Worm (Caenorhabditis elegans) whole organism, midembryonic: ENCODE results near the gene acy-1.
A peak's percentile ranks its signal among the peaks of the same experiment; 100 is the strongest.

Experiments
- T22C8.4 ChIP-seq: fragments of 200-800 bp; sonication (Bioruptor generic); IDR thresholded peaks from 2 replicates; pipeline ENCODE4 v1.3.6; 2022; ENCODE audit warnings: missing genetic modification characterization, missing compliant biosample characterization
- cog-1 ChIP-seq: sonication (generic microtip); optimal IDR thresholded peaks from 2 replicates; lab custom pipeline; 2016; ENCODE audit warnings: missing genetic modification characterization, missing compliant biosample characterization
- flt-1 ChIP-seq: fragments of 200-800 bp; sonication (Bioruptor generic); IDR thresholded peaks from 2 replicates; pipeline ENCODE4 v1.3.6; 2022; ENCODE audit warnings: missing genetic modification characterization, missing compliant biosample characterization
- klf-2 ChIP-seq: fragments of 200-800 bp; sonication (Bioruptor generic); conservative IDR thresholded peaks from 2 replicates; pipeline ENCODE4 v1.3.6; 2022; ENCODE audit warnings: missing genetic modification reagents, missing genetic modification characterization, missing compliant biosample characterization
- med-1 ChIP-seq: sonication (generic microtip); optimal IDR thresholded peaks from 2 replicates; lab custom pipeline; 2017; ENCODE audit warnings: missing genetic modification characterization, mild to moderate bottlenecking, missing compliant biosample characterization, antibody characterized with exemption, missing genetic modification reagents; ENCODE audit not compliant: insufficient read depth
- ref-1 ChIP-seq: fragments of 200-800 bp; sonication (Bioruptor generic); conservative IDR thresholded peaks from 2 replicates; pipeline ENCODE4 v1.3.6; 2022; ENCODE audit warnings: missing genetic modification reagents, missing genetic modification characterization, missing compliant biosample characterization
- tab-1 ChIP-seq: fragments of 200-800 bp; sonication (Bioruptor generic); IDR thresholded peaks from 2 replicates; pipeline ENCODE4 v1.3.6; 2022; ENCODE audit warnings: missing genetic modification characterization, missing compliant biosample characterization
- ztf-23 ChIP-seq: fragments of 200-800 bp; sonication (Bioruptor generic); IDR thresholded peaks from 2 replicates; pipeline ENCODE4 v1.3.6; 2022; ENCODE audit warnings: missing genetic modification reagents, missing genetic modification characterization, missing compliant biosample characterization
- ztf-29 ChIP-seq: fragments of 200-800 bp; sonication (Bioruptor generic); IDR thresholded peaks from 2 replicates; pipeline ENCODE4 v1.3.6; 2022; ENCODE audit warnings: missing genetic modification reagents, missing genetic modification characterization, missing compliant biosample characterization

acy-1 gene

ce11 chrIII:4721750-4722149, at the start of gene acy-1:
Gene acy-1 (plus strand): TSS chrIII:4722095.
- TF ChIP-seq cog-1 (peak; percentile 25), med-1 (GFP tag; lab: Kevin White, UChicago) (no peak)

ce11 chrIII:4677466-4677865, 44.4 kb upstream of the acy-1 start, which contains the start of gene srg-10:
Gene srg-10 (plus strand): TSS chrIII:4677766.
- TF ChIP-seq cog-1 (no peak), med-1 (GFP tag; lab: Kevin White, UChicago) (no peak), klf-2 (GFP tag; lab: Robert Waterston, UW) (no peak), flt-1 (GFP tag; lab: Robert Waterston, UW) (no peak), T22C8.4 (GFP tag; lab: Robert Waterston, UW) (no peak), ref-1 (no peak), ztf-23 (GFP tag; lab: Robert Waterston, UW) (no peak), ztf-29 (GFP tag; lab: Robert Waterston, UW) (no peak), tab-1 (GFP tag; lab: Robert Waterston, UW) (no peak)

ce11 chrIII:4679963-4680484, 41.9 kb upstream of the acy-1 start, which contains the start of gene srg-11:
Gene srg-11 (plus strand): TSS chrIII:4680013.
- no peak for TF ChIP-seq tab-1 (GFP tag; lab: Robert Waterston, UW)
- no peak for TF ChIP-seq ztf-29 (GFP tag; lab: Robert Waterston, UW)
- no peak for TF ChIP-seq T22C8.4 (GFP tag; lab: Robert Waterston, UW)
- no peak for TF ChIP-seq cog-1

ce11 chrIII:4687134-4687533, 34.8 kb upstream of the acy-1 start:
- TF ChIP-seq tab-1 (GFP tag; lab: Robert Waterston, UW) (no peak), cog-1 (no peak), ztf-29 (GFP tag; lab: Robert Waterston, UW) (no peak), T22C8.4 (GFP tag; lab: Robert Waterston, UW) (no peak)

DNA sequence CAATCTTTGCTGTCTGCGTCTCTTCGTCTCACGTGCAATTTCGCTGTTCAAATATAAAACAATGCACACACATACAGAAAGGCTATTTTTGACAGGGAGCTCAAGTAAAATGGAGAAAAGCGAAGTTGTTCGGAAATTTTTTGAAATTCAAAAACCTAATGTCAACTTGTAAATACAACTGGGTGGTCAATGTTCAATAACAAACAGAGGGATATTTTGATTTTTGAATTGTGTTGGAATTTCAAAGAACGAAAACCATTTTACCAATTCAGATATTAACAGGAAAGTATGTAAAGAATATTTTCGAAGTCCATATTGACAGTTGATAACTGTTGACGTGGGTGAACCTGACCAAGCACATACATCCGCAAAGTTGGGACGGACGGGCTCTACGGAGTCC, 33.5 kb upstream of the acy-1 start, which contains the start of gene tag-243:
tag-243 (minus strand) TSS at position 101 of the 400 bp plus-strand sequence.
- TF ChIP-seq klf-2 (GFP tag; lab: Robert Waterston, UW), result 0 out of 2 replicates have a peak, but pooled peaks have one; percentile 24
- no peak for TF ChIP-seq ztf-29 (GFP tag; lab: Robert Waterston, UW)
- no peak for TF ChIP-seq flt-1 (GFP tag; lab: Robert Waterston, UW)
- TF ChIP-seq ref-1, result no peak
- no peak for TF ChIP-seq tab-1 (GFP tag; lab: Robert Waterston, UW)

ce11 chrIII:4688965-4689364, 32.9 kb upstream of the acy-1 start, which contains the start of gene ppat-1:
Gene ppat-1 (plus strand): TSS chrIII:4689280.
- no peak for TF ChIP-seq klf-2 (GFP tag; lab: Robert Waterston, UW)
- TF ChIP-seq tab-1 (GFP tag; lab: Robert Waterston, UW), result no peak
- TF ChIP-seq T22C8.4 (GFP tag; lab: Robert Waterston, UW), result no peak
- no peak for TF ChIP-seq med-1 (GFP tag; lab: Kevin White, UChicago)
- TF ChIP-seq ztf-29 (GFP tag; lab: Robert Waterston, UW), result no peak
- no peak for TF ChIP-seq flt-1 (GFP tag; lab: Robert Waterston, UW)
- no peak for TF ChIP-seq cog-1
- TF ChIP-seq ref-1, result no peak
- no peak for TF ChIP-seq ztf-23 (GFP tag; lab: Robert Waterston, UW)

ce11 chrIII:4689595-4689994, 32.3 kb upstream of the acy-1 start:
- TF ChIP-seq cog-1 (peak; percentile 55), med-1 (GFP tag; lab: Kevin White, UChicago) (peak; percentile 33), ztf-23 (GFP tag; lab: Robert Waterston, UW) (peak; percentile 89), ref-1 (peak; percentile 73), T22C8.4 (GFP tag; lab: Robert Waterston, UW) (peak; percentile 81), ztf-29 (GFP tag; lab: Robert Waterston, UW) (peak; percentile 78; the same call in 1 of the 2 replicates), klf-2 (GFP tag; lab: Robert Waterston, UW) (0 out of 2 replicates have a peak, but pooled peaks have one; percentile 53), tab-1 (GFP tag; lab: Robert Waterston, UW) (peak; percentile 93), flt-1 (GFP tag; lab: Robert Waterston, UW) (peak; percentile 91)

DNA sequence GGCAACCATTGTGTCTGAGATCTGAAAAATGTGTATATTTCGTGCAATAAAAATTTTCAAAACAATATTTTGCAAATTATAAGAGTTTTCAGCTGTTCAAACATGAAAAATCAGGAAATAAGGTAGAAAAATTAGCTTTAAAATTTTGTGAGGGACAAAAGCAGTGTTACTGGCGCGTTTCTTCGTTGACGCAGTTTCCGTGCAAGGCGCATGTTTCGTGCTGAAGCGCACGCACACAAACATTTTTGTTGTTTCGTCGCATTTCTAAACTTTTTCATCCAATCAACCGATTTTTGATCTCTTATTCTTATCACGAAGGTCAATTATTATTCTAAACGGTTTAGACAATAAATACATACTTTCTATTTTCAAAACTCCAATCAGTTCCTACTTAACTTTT, 28.6 kb upstream of the acy-1 start, which contains the start of gene nifk-1:
nifk-1 (minus strand) TSS at position 27 of the 400 bp plus-strand sequence.
- TF ChIP-seq T22C8.4 (GFP tag; lab: Robert Waterston, UW) (no peak), ztf-23 (GFP tag; lab: Robert Waterston, UW) (peak; percentile 50; the same call in 1 of the 2 replicates)

ce11 chrIII:4693695-4694094, 28.2 kb upstream of the acy-1 start, which contains the start of gene T04A8.8:
Gene T04A8.8 (plus strand): TSS chrIII:4693995.
- TF ChIP-seq cog-1 (no peak), ztf-23 (GFP tag; lab: Robert Waterston, UW) (no peak), ztf-29 (GFP tag; lab: Robert Waterston, UW) (no peak), med-1 (GFP tag; lab: Kevin White, UChicago) (no peak), T22C8.4 (GFP tag; lab: Robert Waterston, UW) (no peak), tab-1 (GFP tag; lab: Robert Waterston, UW) (no peak), klf-2 (GFP tag; lab: Robert Waterston, UW) (no peak), ref-1 (no peak), flt-1 (GFP tag; lab: Robert Waterston, UW) (no peak)

ce11 chrIII:4695057-4695456, 26.8 kb upstream of the acy-1 start, which contains the start of gene T04A8.7:
Gene T04A8.7 (plus strand): TSS chrIII:4695357.
- no peak for TF ChIP-seq ref-1
